Fruit fly (Drosophila melanogaster): ENCODE data around the gene CG33061.

DNA sequence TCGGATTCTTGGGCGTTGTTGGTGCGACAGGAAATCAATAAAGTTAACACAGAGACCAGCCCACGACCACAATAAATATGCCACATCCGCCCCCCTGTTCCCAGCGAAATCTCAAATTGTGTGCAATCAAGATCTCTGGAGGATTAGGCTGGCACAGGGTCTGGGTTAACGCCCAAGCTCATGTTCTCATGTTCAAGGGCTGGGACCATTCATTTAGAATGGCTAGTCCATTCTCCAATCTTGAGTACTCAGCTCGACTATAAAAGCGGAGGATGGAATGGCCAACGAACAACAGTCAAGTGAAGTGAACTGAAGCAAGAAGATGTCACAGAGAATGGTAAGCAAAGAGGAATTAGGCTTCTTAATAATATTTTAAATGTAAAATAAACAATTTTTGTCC, 3.4 kb downstream of the CG33061 start, which contains the start of gene CG13056:
- TF ChIP-seq Hr51 (GFP tag; optimal IDR thresholded peaks at IDR 0.05) (no peak), Hmx (GFP tag; optimal IDR thresholded peaks at IDR 0.05) (no peak), CG14050 (GFP tag; IDR thresholded peaks at IDR 0.05) (no peak), CG11456 (GFP tag; IDR thresholded peaks at IDR 0.05) (no peak), Lim3 (GFP tag; IDR thresholded peaks at IDR 0.05) (no peak), sr (GFP tag; IDR thresholded peaks at IDR 0.05) (no peak), CG18262 (tag; optimal IDR thresholded peaks at IDR 0.05) (no peak), CG12391 (tag; optimal IDR thresholded peaks at IDR 0.05) (no peak), CG6689 (GFP tag; IDR thresholded peaks at IDR 0.05) (no peak), zen (tag; optimal IDR thresholded peaks at IDR 0.05) (no peak), ftz-f1 (GFP tag; optimal IDR thresholded peaks at IDR 0.05) (no peak)
